Fruit fly (Drosophila melanogaster) whole organism, embryonic: ENCODE measurements around the gene CG43339.

ENCODE experiments used
- CG10209 ChIP-seq: fragments of 200-800 bp; sonication (Bioruptor generic); optimal IDR thresholded peaks from 3 replicates; lab custom pipeline; 2017; ENCODE audit warnings: missing biosample characterization, mild to moderate bottlenecking, missing genetic modification characterization, missing genetic modification reagents
- CG10366 ChIP-seq: fragments of 200-800 bp; sonication (Bioruptor generic); IDR thresholded peaks from 2 replicates; pipeline ENCODE4 v1.3.6; 2022; ENCODE audit warnings: missing biosample characterization, missing genetic modification characterization
- CG10979 ChIP-seq: fragments of 200-800 bp; sonication (Bioruptor generic); optimal IDR thresholded peaks from 2 replicates; lab custom pipeline; 2018; ENCODE audit warnings: missing biosample characterization, mild to moderate bottlenecking, missing genetic modification characterization, moderate library complexity
- CG12071 ChIP-seq: fragments of 200-800 bp; sonication (Bioruptor generic); optimal IDR thresholded peaks from 3 replicates; lab custom pipeline; 2018; ENCODE audit warnings: missing biosample characterization, mild to moderate bottlenecking, missing genetic modification characterization
- CG13123 ChIP-seq: fragments of 200-800 bp; sonication (Bioruptor generic); optimal IDR thresholded peaks from 2 replicates; lab custom pipeline; 2016; ENCODE audit warnings: missing biosample characterization, missing genetic modification characterization
- CG14710 ChIP-seq: fragments of 200-800 bp; sonication (Bioruptor generic); optimal IDR thresholded peaks from 3 replicates; lab custom pipeline; 2019; ENCODE audit warnings: missing biosample characterization, mild to moderate bottlenecking, missing genetic modification characterization, moderate library complexity
- CG16863 ChIP-seq: fragments of 200-800 bp; sonication (Bioruptor generic); optimal IDR thresholded peaks from 3 replicates; lab custom pipeline; 2016; ENCODE audit warnings: missing biosample characterization, missing genetic modification characterization
- CG18262 ChIP-seq: fragments of 200-800 bp; optimal IDR thresholded peaks from 3 replicates; lab custom pipeline; 2019; ENCODE audit warnings: missing biosample characterization, mild to moderate bottlenecking, missing genetic modification characterization, moderate library complexity
- CG2202 ChIP-seq: fragments of 200-800 bp; sonication (Bioruptor generic); optimal IDR thresholded peaks from 2 replicates; lab custom pipeline; 2018; ENCODE audit warnings: missing biosample characterization, mild to moderate bottlenecking, missing genetic modification characterization
- CG3065 ChIP-seq: fragments of 200-800 bp; sonication (Bioruptor generic); optimal IDR thresholded peaks from 2 replicates; lab custom pipeline; 2016; ENCODE audit warnings: missing biosample characterization, missing genetic modification characterization
- CG31388 ChIP-seq: fragments of 200-800 bp; sonication (Bioruptor generic); optimal IDR thresholded peaks from 2 replicates; lab custom pipeline; 2016; ENCODE audit warnings: missing biosample characterization, missing genetic modification characterization
- CG3163 ChIP-seq: fragments of 200-800 bp; sonication (Bioruptor generic); optimal IDR thresholded peaks from 3 replicates; lab custom pipeline; 2016; ENCODE audit warnings: missing biosample characterization, missing genetic modification characterization
- CG32772 ChIP-seq: fragments of 200-800 bp; sonication (Bioruptor generic); IDR thresholded peaks from 2 replicates; pipeline ENCODE4 v1.3.6; 2022; ENCODE audit warnings: missing biosample characterization, missing genetic modification characterization
- CG34224 ChIP-seq: fragments of 200-800 bp; sonication (Bioruptor generic); IDR thresholded peaks from 3 replicates; pipeline ENCODE4 v1.3.6; 2022; ENCODE audit warnings: missing biosample characterization, missing genetic modification characterization; ENCODE audit not compliant: partially characterized antibody
- CG4282 ChIP-seq: fragments of 200-800 bp; sonication (Bioruptor generic); optimal IDR thresholded peaks from 2 replicates; lab custom pipeline; 2016; ENCODE audit warnings: missing biosample characterization, missing genetic modification characterization
- CG4404 ChIP-seq: fragments of 200-800 bp; sonication (Bioruptor generic); IDR thresholded peaks from 2 replicates; pipeline ENCODE4 v1.3.6; 2022; ENCODE audit warnings: missing biosample characterization, missing genetic modification characterization
- CG4424 ChIP-seq: fragments of 200-800 bp; sonication (Bioruptor generic); optimal IDR thresholded peaks from 3 replicates; lab custom pipeline; 2016; ENCODE audit warnings: missing biosample characterization, missing genetic modification characterization
- CG4820 ChIP-seq: fragments of 200-800 bp; sonication (Bioruptor generic); optimal IDR thresholded peaks from 3 replicates; lab custom pipeline; 2016; ENCODE audit warnings: missing biosample characterization, missing genetic modification characterization
- CG5953 ChIP-seq: fragments of 200-800 bp; sonication (Bioruptor generic); IDR thresholded peaks from 2 replicates; pipeline ENCODE4 v1.3.6; 2022; ENCODE audit warnings: missing biosample characterization, missing genetic modification characterization
- CG6683 ChIP-seq: fragments of 200-800 bp; sonication (Bioruptor generic); optimal IDR thresholded peaks from 2 replicates; lab custom pipeline; 2017; ENCODE audit warnings: missing biosample characterization, mild to moderate bottlenecking, missing genetic modification characterization, missing genetic modification reagents
- CG6813 ChIP-seq: fragments of 200-800 bp; sonication (Bioruptor generic); optimal IDR thresholded peaks from 2 replicates; lab custom pipeline; 2017; ENCODE audit warnings: missing biosample characterization, missing genetic modification characterization, mild to moderate bottlenecking, moderate library complexity, missing genetic modification reagents
- CG6854 ChIP-seq: fragments of 200-800 bp; sonication (Bioruptor generic); optimal IDR thresholded peaks from 3 replicates; lab custom pipeline; 2017; ENCODE audit warnings: missing biosample characterization, mild to moderate bottlenecking, missing genetic modification characterization
- CG7928 ChIP-seq: fragments of 200-800 bp; sonication (Bioruptor generic); optimal IDR thresholded peaks from 2 replicates; lab custom pipeline; 2017; ENCODE audit warnings: missing biosample characterization, mild to moderate bottlenecking, missing genetic modification characterization
- CG7963 ChIP-seq: fragments of 200-800 bp; sonication (Bioruptor generic); IDR thresholded peaks from 3 replicates; pipeline ENCODE4 v1.3.6; 2022; ENCODE audit warnings: missing biosample characterization, missing genetic modification characterization; ENCODE audit not compliant: partially characterized antibody
- CG8359 ChIP-seq: fragments of 200-800 bp; sonication (Bioruptor generic); optimal IDR thresholded peaks from 2 replicates; lab custom pipeline; 2017; ENCODE audit warnings: missing biosample characterization, mild to moderate bottlenecking, missing genetic modification characterization, borderline replicate concordance
- Dbx ChIP-seq: fragments of 200-800 bp; sonication (Bioruptor generic); IDR thresholded peaks from 3 replicates; pipeline ENCODE4 v1.3.6; 2022; ENCODE audit warnings: missing biosample characterization, missing genetic modification characterization
- Hey ChIP-seq: fragments of 200-800 bp; sonication (Bioruptor generic); optimal IDR thresholded peaks from 3 replicates; lab custom pipeline; 2018; ENCODE audit warnings: missing biosample characterization, mild to moderate bottlenecking, missing genetic modification characterization
- HmgD ChIP-seq: fragments of 200-800 bp; sonication (Bioruptor generic); optimal IDR thresholded peaks from 3 replicates; lab custom pipeline; 2016; ENCODE audit warnings: missing biosample characterization, missing genetic modification characterization
- Myb ChIP-seq: fragments of 200-800 bp; sonication (Bioruptor generic); optimal IDR thresholded peaks from 2 replicates; lab custom pipeline; 2016; ENCODE audit warnings: missing biosample characterization, missing genetic modification characterization
- NfI ChIP-seq: fragments of 200-800 bp; sonication (Bioruptor generic); optimal IDR thresholded peaks from 3 replicates; lab custom pipeline; 2018; ENCODE audit warnings: missing biosample characterization, mild to moderate bottlenecking, missing genetic modification characterization, moderate library complexity
- Tbp ChIP-seq: fragments of >200 bp; optimal IDR thresholded peaks from 2 replicates; lab custom pipeline; 2018; ENCODE audit warnings: missing biosample characterization, missing genetic modification characterization
- ab ChIP-seq: fragments of 200-800 bp; sonication (Bioruptor generic); optimal IDR thresholded peaks from 2 replicates; lab custom pipeline; 2016; ENCODE audit warnings: missing biosample characterization, missing genetic modification characterization
- ac ChIP-seq: fragments of 200-800 bp; sonication (Bioruptor generic); optimal IDR thresholded peaks from 3 replicates; lab custom pipeline; 2017; ENCODE audit warnings: missing biosample characterization, mild to moderate bottlenecking, missing genetic modification characterization
- ap ChIP-seq: fragments of 200-800 bp; sonication (Bioruptor generic); IDR thresholded peaks from 2 replicates; pipeline ENCODE4 v1.3.6; 2022; ENCODE audit warnings: missing biosample characterization, missing genetic modification characterization
- chinmo ChIP-seq: fragments of 200-800 bp; sonication (Bioruptor generic); IDR thresholded peaks from 4 replicates; pipeline ENCODE4 v1.3.6; 2022; ENCODE audit warnings: missing biosample characterization, missing genetic modification characterization; ENCODE audit not compliant: partially characterized antibody
- danr ChIP-seq: fragments of 200-800 bp; sonication (Bioruptor generic); IDR thresholded peaks from 2 replicates; pipeline ENCODE4 v1.3.6; 2022; ENCODE audit warnings: missing biosample characterization, missing genetic modification characterization
- emc ChIP-seq: fragments of 200-800 bp; sonication (Bioruptor generic); optimal IDR thresholded peaks from 2 replicates; lab custom pipeline; 2016; ENCODE audit warnings: missing biosample characterization, missing genetic modification characterization
- fu2 ChIP-seq: fragments of 200-800 bp; sonication (Bioruptor generic); optimal IDR thresholded peaks from 2 replicates; lab custom pipeline; 2016; ENCODE audit warnings: missing biosample characterization, missing genetic modification characterization
- gem ChIP-seq: fragments of 200-800 bp; sonication (Bioruptor generic); optimal IDR thresholded peaks from 2 replicates; lab custom pipeline; 2019; ENCODE audit warnings: missing biosample characterization, mild to moderate bottlenecking, missing genetic modification characterization, moderate library complexity
- grn ChIP-seq: fragments of 200-800 bp; sonication (Bioruptor generic); optimal IDR thresholded peaks from 3 replicates; lab custom pipeline; 2017; ENCODE audit warnings: missing biosample characterization, missing genetic modification characterization
- gt ChIP-seq: fragments of 200-800 bp; sonication (Bioruptor generic); IDR thresholded peaks from 2 replicates; pipeline ENCODE4 v1.3.6; 2022; ENCODE audit warnings: missing biosample characterization, missing genetic modification characterization
- nmo ChIP-seq: fragments of 200-800 bp; sonication (Bioruptor generic); optimal IDR thresholded peaks from 2 replicates; lab custom pipeline; 2018; ENCODE audit warnings: missing biosample characterization, mild to moderate bottlenecking, missing genetic modification characterization, moderate library complexity
- peb ChIP-seq: fragments of 200-800 bp; sonication (Bioruptor generic); IDR thresholded peaks from 2 replicates; pipeline ENCODE4 v1.3.6; 2022; ENCODE audit warnings: missing biosample characterization, missing genetic modification characterization
- pita ChIP-seq: fragments of 200-800 bp; sonication (Bioruptor generic); optimal IDR thresholded peaks from 2 replicates; lab custom pipeline; 2017; ENCODE audit warnings: missing biosample characterization, mild to moderate bottlenecking, missing genetic modification characterization
- run ChIP-seq: fragments of 200-800 bp; sonication (Bioruptor generic); optimal IDR thresholded peaks from 3 replicates; lab custom pipeline; 2018; ENCODE audit warnings: missing biosample characterization, mild to moderate bottlenecking, missing genetic modification characterization
- sc ChIP-seq, 3 experiments: fragments of >200 bp in 2 of 3; fragments of 200-800 bp in 1 of 3; sonication (Bioruptor generic) in 1 of 3; optimal IDR thresholded peaks; 2 replicates in 2 of 3; 3 replicates in 1 of 3; lab custom pipeline; 2017; ENCODE audit warnings: mild to moderate bottlenecking in 1 of 3, missing biosample characterization in 1 of 3, missing genetic modification characterization in 1 of 3, missing genetic modification reagents in 1 of 3
- sens-2 ChIP-seq: fragments of 200-800 bp; sonication (Bioruptor generic); IDR thresholded peaks from 2 replicates; pipeline ENCODE4 v1.3.6; 2022; ENCODE audit warnings: missing biosample characterization, missing genetic modification characterization
- slbo ChIP-seq: fragments of 200-800 bp; sonication (Bioruptor generic); IDR thresholded peaks from 2 replicates; pipeline ENCODE4 v1.3.6; 2022; ENCODE audit warnings: missing biosample characterization, missing genetic modification characterization
- stc ChIP-seq: fragments of 200-800 bp; sonication (Bioruptor generic); IDR thresholded peaks from 2 replicates; pipeline ENCODE4 v1.3.6; 2022; ENCODE audit warnings: missing biosample characterization, missing genetic modification characterization
- tup ChIP-seq: fragments of 200-800 bp; sonication (Bioruptor generic); optimal IDR thresholded peaks from 2 replicates; lab custom pipeline; 2016; ENCODE audit warnings: missing biosample characterization, mild to moderate bottlenecking, missing genetic modification characterization, moderate library complexity

Gene CG43339

DNA sequence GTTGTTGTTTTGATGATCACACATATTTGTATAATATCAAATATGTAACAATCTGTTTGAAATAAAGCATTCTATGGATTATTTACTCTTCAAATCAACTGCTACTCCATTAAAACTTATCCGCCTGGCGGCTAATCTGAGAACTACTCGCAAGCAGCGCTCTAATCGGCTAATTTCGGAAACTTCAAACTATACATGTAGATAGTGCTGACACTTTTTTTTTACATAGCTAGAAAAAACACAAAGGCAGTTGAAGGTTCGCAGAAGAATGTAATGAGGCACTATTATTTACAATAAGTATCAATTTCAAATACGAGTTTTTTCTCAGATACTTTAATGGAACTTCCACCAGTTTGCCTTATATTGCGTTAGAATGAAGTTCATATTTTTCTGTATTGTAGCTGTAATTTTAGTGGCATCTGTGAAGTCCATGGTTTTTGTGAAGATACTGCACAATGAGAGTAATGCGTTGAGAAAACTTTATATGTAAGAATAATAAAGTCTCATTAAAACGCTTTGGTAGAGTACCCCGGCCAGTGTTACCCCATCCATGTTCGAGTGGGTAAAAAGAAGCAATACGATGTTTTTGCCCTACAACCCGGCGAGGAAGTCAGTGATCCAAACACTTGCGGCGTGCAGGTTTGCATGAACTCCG lies 7.0 kb downstream of the CG43339 start (continued):
- TF ChIP-seq CG13123 (peak; percentile 4), CG14710 (tag; lab: Kevin White, UChicago) (peak; percentile 92), CG16863 (GFP tag; lab: Kevin White, UChicago) (peak; percentile 41), CG6683 (GFP tag; lab: Kevin White, UChicago) (no peak), Myb (GFP tag; lab: Kevin White, UChicago) (peak; percentile 85), CG5953 (no peak), ac (GFP tag; lab: Kevin White, UChicago) (no peak), CG34224 (GFP tag; lab: Robert Waterston, UW) (no peak), HmgD (GFP tag; lab: Kevin White, UChicago) (peak; percentile 80), CG8359 (GFP tag; lab: Kevin White, UChicago) (no peak), slbo (GFP tag; lab: Robert Waterston, UW) (peak; percentile 84), CG4820 (GFP tag; lab: Kevin White, UChicago) (peak; percentile 39), danr (no peak), tup (GFP tag; lab: Kevin White, UChicago) (no peak), grn (GFP tag; lab: Kevin White, UChicago) (no peak), CG10366 (peak; percentile 56; the same call in 1 of the 2 replicates), Tbp (GFP tag; lab: Kevin White, UChicago) (no peak), chinmo (GFP tag; lab: Robert Waterston, UW) (0 out of 4 replicates have a peak, but pooled peaks have one; percentile 48), CG3163 (GFP tag; lab: Kevin White, UChicago) (peak; percentile 51), CG7963 (GFP tag; lab: Robert Waterston, UW) (no peak), CG31388 (peak; percentile 7), Dbx (GFP tag; lab: Robert Waterston, UW) (peak; percentile 71; the same call in 2 of the 3 replicates), ab (GFP tag; lab: Kevin White, UChicago) (no peak), CG2202 (tag; lab: Kevin White, UChicago) (no peak), fu2 (GFP tag; lab: Kevin White, UChicago) (no peak), CG6854 (GFP tag; lab: Kevin White, UChicago) (no peak), stc (GFP tag; lab: Robert Waterston, UW) (no peak), CG4282 (GFP tag; lab: Kevin White, UChicago) (no peak), nmo (GFP tag; lab: Kevin White, UChicago) (peak; percentile 53), emc (GFP tag; lab: Kevin White, UChicago) (peak; percentile 57), pita (peak; percentile 26), CG10209 (GFP tag; lab: Kevin White, UChicago) (no peak), CG10979 (tag; lab: Kevin White, UChicago) (peak; percentile 43), CG4424 (GFP tag; lab: Kevin White, UChicago) (peak; percentile 34), CG12071 (GFP tag; lab: Kevin White, UChicago) (no peak), CG18262 (peak; percentile 35), Hey (tag; lab: Kevin White, UChicago) (no peak), CG3065 (GFP tag; lab: Kevin White, UChicago) (no peak), sc (optimal IDR thresholded peaks at IDR 0.05; lab: Kevin White, UChicago) (no peak), sc (GFP tag; optimal IDR thresholded peaks at IDR 0.05; lab: Kevin White, UChicago) (no peak), gem (tag; lab: Kevin White, UChicago) (no peak), CG4404 (GFP tag; lab: Robert Waterston, UW) (no peak), CG6813 (GFP tag; lab: Kevin White, UChicago) (peak; percentile 13), NfI (GFP tag; lab: Kevin White, UChicago) (peak; percentile 57), ap (no peak), CG32772 (GFP tag; lab: Robert Waterston, UW) (peak; percentile 59), sens-2 (GFP tag; lab: Robert Waterston, UW) (no peak), gt (GFP tag; lab: Robert Waterston, UW) (no peak), run (no peak), CG7928 (GFP tag; lab: Kevin White, UChicago) (no peak), peb (GFP tag; lab: Robert Waterston, UW) (no peak)
